Fruit fly (Drosophila melanogaster): ENCODE measurements around the gene CG13659.

DNA sequence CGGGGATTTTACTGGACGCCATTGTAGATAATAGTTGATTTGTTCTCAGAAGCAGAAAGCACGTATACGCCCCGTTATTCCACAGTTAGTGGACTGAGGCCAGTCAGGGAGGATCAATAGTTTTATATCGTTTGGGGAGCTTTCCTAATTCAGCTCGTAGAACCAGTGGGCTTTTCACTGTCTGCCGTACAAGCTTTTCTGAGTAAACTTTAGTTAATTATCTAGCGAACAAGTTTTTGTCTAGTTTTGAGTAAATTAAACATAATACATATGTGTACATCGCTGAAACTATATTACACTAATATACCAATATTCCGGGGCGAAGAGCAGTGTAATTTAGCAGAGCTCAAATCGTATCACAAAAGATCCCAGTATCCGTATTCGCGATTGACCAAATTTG is 22.0 kb downstream of the CG13659 start, which contains the start of gene CG10562:
- TF ChIP-seq EcR (GFP tag; optimal IDR thresholded peaks at IDR 0.05), result no peak
- TF ChIP-seq psq (optimal IDR thresholded peaks at IDR 0.05), result no peak
- no peak for TF ChIP-seq Dll (optimal IDR thresholded peaks at IDR 0.05)
- TF ChIP-seq usp (GFP tag; optimal IDR thresholded peaks at IDR 0.05), result no peak

Data from whole organism.